Worm (Caenorhabditis elegans) whole organism, young adult: Measurements from ENCODE around the gene D1014.6.

ENCODE experiments used
- B0336.3 ChIP-seq: fragments of 200-800 bp; sonication (Bioruptor generic); IDR thresholded peaks from 2 replicates; pipeline ENCODE4 v1.3.6; 2022; ENCODE audit warnings: missing genetic modification characterization, missing compliant biosample characterization
- unc-62 ChIP-seq: fragments of 150-350 bp; optimal IDR thresholded peaks from 2 replicates; lab custom pipeline; 2014; ENCODE audit warnings: missing biosample characterization, missing genetic modification reagents, missing genetic modification characterization

ce11 chrV:8159629-8160028 is 38.7 kb downstream of the D1014.6 start, which contains the start of gene F20D6.6:
- TF ChIP-seq unc-62 (GFP tag; lab: Kevin White, UChicago): no peak
- no peak for TF ChIP-seq B0336.3
